Worm (Caenorhabditis elegans) whole organism, midembryonic: ENCODE results near the gene ver-4.

Source experiments
- T22C8.4 ChIP-seq: fragments of 200-800 bp; sonication (Bioruptor generic); IDR thresholded peaks from 2 replicates; pipeline ENCODE4 v1.3.6; 2022; ENCODE audit warnings: missing genetic modification characterization, missing compliant biosample characterization
- cog-1 ChIP-seq: sonication (generic microtip); optimal IDR thresholded peaks from 2 replicates; lab custom pipeline; 2016; ENCODE audit warnings: missing genetic modification characterization, missing compliant biosample characterization
- ref-1 ChIP-seq: fragments of 200-800 bp; sonication (Bioruptor generic); conservative IDR thresholded peaks from 2 replicates; pipeline ENCODE4 v1.3.6; 2022; ENCODE audit warnings: missing genetic modification reagents, missing genetic modification characterization, missing compliant biosample characterization
- ztf-29 ChIP-seq: fragments of 200-800 bp; sonication (Bioruptor generic); IDR thresholded peaks from 2 replicates; pipeline ENCODE4 v1.3.6; 2022; ENCODE audit warnings: missing genetic modification reagents, missing genetic modification characterization, missing compliant biosample characterization

DNA sequence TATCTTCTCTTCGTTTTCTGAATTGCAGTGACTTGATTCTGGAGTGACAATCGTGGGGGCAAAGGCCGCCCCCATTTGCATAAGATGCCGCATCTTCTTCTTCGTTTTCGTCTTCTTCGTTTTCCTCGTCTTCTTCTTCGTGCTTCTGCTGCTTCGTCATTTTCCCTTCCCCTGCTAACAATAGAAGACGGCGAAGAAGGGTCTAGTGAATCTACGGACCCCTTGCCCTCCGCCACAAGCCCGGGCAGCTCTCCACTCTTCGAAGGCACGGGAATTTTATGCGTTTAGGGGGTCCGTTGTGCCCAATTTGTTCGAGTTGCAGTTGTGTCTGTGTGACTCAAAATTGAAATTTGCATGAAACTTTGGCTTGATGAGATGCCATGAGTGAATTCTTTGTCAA, 49.7 kb downstream of the ver-4 start:
- TF ChIP-seq ref-1 (GFP tag; lab: Robert Waterston, UW) (no peak), ztf-29 (GFP tag; lab: Robert Waterston, UW) (no peak), T22C8.4 (GFP tag; lab: Robert Waterston, UW) (no peak), cog-1 (tag; lab: Kevin White, UChicago) (no peak)
